Fruit fly (Drosophila melanogaster) whole organism: ENCODE data around the gene slow.

Experiments
- CG8478 ChIP-seq: fragments of >200 bp; optimal IDR thresholded peaks from 2 replicates; lab custom pipeline; 2018; ENCODE audit warnings: inconsistent platforms
- Dll ChIP-seq: fragments of >200 bp; optimal IDR thresholded peaks from 2 replicates; lab custom pipeline; 2017
- EcR ChIP-seq, 2 experiments: fragments of >200 bp; optimal IDR thresholded peaks; 2 replicates each; lab custom pipeline; 2017; ENCODE audit warnings: missing biosample characterization in 2 of 2, missing genetic modification characterization in 2 of 2, missing genetic modification reagents in 2 of 2
- pan ChIP-seq: fragments of >200 bp; optimal IDR thresholded peaks from 2 replicates; lab custom pipeline; 2017
- psq ChIP-seq: fragments of >200 bp; optimal IDR thresholded peaks from 2 replicates; lab custom pipeline; 2017
- usp ChIP-seq: fragments of >200 bp; optimal IDR thresholded peaks from 2 replicates; lab custom pipeline; 2017; ENCODE audit warnings: missing biosample characterization, missing genetic modification characterization, mixed read lengths

slow gene

dm6 chr3L:4396372-4396771 lies 12.1 kb downstream of the slow start:
- no peak for TF ChIP-seq Dll (lab: Kevin White, UChicago)
- no peak for TF ChIP-seq usp (GFP tag; lab: Kevin White, UChicago)
- no peak for TF ChIP-seq CG8478 (lab: Kevin White, UChicago)
- TF ChIP-seq EcR (GFP tag; optimal IDR thresholded peaks at IDR 0.05; lab: Kevin White, UChicago): no peak
- TF ChIP-seq psq (lab: Kevin White, UChicago): no peak
- no peak for TF ChIP-seq pan (lab: Kevin White, UChicago)

- no peak for TF ChIP-seq usp (GFP tag; lab: Kevin White, UChicago)
- TF ChIP-seq pan (lab: Kevin White, UChicago): no peak
- no peak for TF ChIP-seq Dll (lab: Kevin White, UChicago)
- TF ChIP-seq EcR (GFP tag; optimal IDR thresholded peaks at IDR 0.05; lab: Kevin White, UChicago): no peak
- TF ChIP-seq psq (lab: Kevin White, UChicago): no peak
- TF ChIP-seq CG8478 (lab: Kevin White, UChicago): no peak
Observed at dm6 chr3L:4397137-4397536, 12.9 kb downstream of the slow start.

dm6 chr3L:4397874-4398273 lies 13.6 kb downstream of the slow start:
- TF ChIP-seq pan (lab: Kevin White, UChicago) (no peak), usp (GFP tag; lab: Kevin White, UChicago) (no peak), psq (lab: Kevin White, UChicago) (no peak), CG8478 (lab: Kevin White, UChicago) (no peak)

dm6 chr3L:4399905-4400304 lies 15.7 kb downstream of the slow start:
- TF ChIP-seq Dll (lab: Kevin White, UChicago): no peak
- no peak for TF ChIP-seq pan (lab: Kevin White, UChicago)
- TF ChIP-seq psq (lab: Kevin White, UChicago): no peak
- TF ChIP-seq EcR (GFP tag; optimal IDR thresholded peaks at IDR 0.05; lab: Kevin White, UChicago): no peak
- TF ChIP-seq usp (GFP tag; lab: Kevin White, UChicago): no peak
- TF ChIP-seq CG8478 (lab: Kevin White, UChicago): no peak

dm6 chr3L:4401241-4401640 lies 17.0 kb downstream of the slow start:
- no peak for TF ChIP-seq pan (lab: Kevin White, UChicago)
- no peak for TF ChIP-seq EcR (GFP tag; optimal IDR thresholded peaks at IDR 0.05; lab: Kevin White, UChicago)
- TF ChIP-seq psq (lab: Kevin White, UChicago): no peak
- TF ChIP-seq usp (GFP tag; lab: Kevin White, UChicago): no peak
- TF ChIP-seq CG8478 (lab: Kevin White, UChicago): no peak
- no peak for TF ChIP-seq Dll (lab: Kevin White, UChicago)

dm6 chr3L:4403180-4403769 lies 19.0 kb downstream of the slow start, which contains the start of gene Syx17:
TSS of gene Syx17 (plus strand) at chr3L:4403487.
- no peak for TF ChIP-seq CG8478 (lab: Kevin White, UChicago)
- TF ChIP-seq EcR (GFP tag; optimal IDR thresholded peaks at IDR 0.05; lab: Kevin White, UChicago): no peak
- no peak for TF ChIP-seq pan (lab: Kevin White, UChicago)
- TF ChIP-seq usp (GFP tag; lab: Kevin White, UChicago): no peak
- no peak for TF ChIP-seq Dll (lab: Kevin White, UChicago)
- TF ChIP-seq psq (lab: Kevin White, UChicago): no peak

- TF ChIP-seq psq (lab: Kevin White, UChicago) (no peak), pan (lab: Kevin White, UChicago) (no peak), CG8478 (lab: Kevin White, UChicago) (no peak), usp (GFP tag; lab: Kevin White, UChicago) (no peak), EcR (GFP tag; optimal IDR thresholded peaks at IDR 0.05; lab: Kevin White, UChicago) (no peak), Dll (lab: Kevin White, UChicago) (no peak)
Observed at dm6 chr3L:4405922-4406321, 21.7 kb downstream of the slow start, which contains the start of gene CG15019. TSS of gene CG15019 (minus strand) at chr3L:4406059.

- TF ChIP-seq psq (lab: Kevin White, UChicago): no peak
- TF ChIP-seq EcR (GFP tag; optimal IDR thresholded peaks at IDR 0.05; lab: Kevin White, UChicago): no peak
- TF ChIP-seq usp (GFP tag; lab: Kevin White, UChicago): no peak
- TF ChIP-seq CG8478 (lab: Kevin White, UChicago): no peak
- TF ChIP-seq pan (lab: Kevin White, UChicago): no peak
- no peak for TF ChIP-seq Dll (lab: Kevin White, UChicago)
Observed at dm6 chr3L:4406653-4407257, 22.5 kb downstream of the slow start, which contains the start of gene TP53INP. TSS of gene TP53INP (plus strand) at chr3L:4406943.

- TF ChIP-seq CG8478 (lab: Kevin White, UChicago) (no peak), EcR (GFP tag; optimal IDR thresholded peaks at IDR 0.05; lab: Kevin White, UChicago) (no peak), Dll (lab: Kevin White, UChicago) (no peak), pan (lab: Kevin White, UChicago) (no peak), psq (lab: Kevin White, UChicago) (no peak), usp (GFP tag; lab: Kevin White, UChicago) (no peak)
Observed at dm6 chr3L:4407743-4408142, 23.5 kb downstream of the slow start.

- TF ChIP-seq Dll (lab: Kevin White, UChicago): no peak
- no peak for TF ChIP-seq pan (lab: Kevin White, UChicago)
- no peak for TF ChIP-seq usp (GFP tag; lab: Kevin White, UChicago)
- TF ChIP-seq psq (lab: Kevin White, UChicago): no peak
- no peak for TF ChIP-seq CG8478 (lab: Kevin White, UChicago)
- TF ChIP-seq EcR (GFP tag; optimal IDR thresholded peaks at IDR 0.05; lab: Kevin White, UChicago): no peak
Observed at dm6 chr3L:4408313-4409133, 24.3 kb downstream of the slow start.
